Fruit fly (Drosophila melanogaster): Measurements from ENCODE around the gene Qtzl.
A peak's percentile ranks its signal among the peaks of the same experiment; 100 is the strongest.

The Qtzl gene

DNA sequence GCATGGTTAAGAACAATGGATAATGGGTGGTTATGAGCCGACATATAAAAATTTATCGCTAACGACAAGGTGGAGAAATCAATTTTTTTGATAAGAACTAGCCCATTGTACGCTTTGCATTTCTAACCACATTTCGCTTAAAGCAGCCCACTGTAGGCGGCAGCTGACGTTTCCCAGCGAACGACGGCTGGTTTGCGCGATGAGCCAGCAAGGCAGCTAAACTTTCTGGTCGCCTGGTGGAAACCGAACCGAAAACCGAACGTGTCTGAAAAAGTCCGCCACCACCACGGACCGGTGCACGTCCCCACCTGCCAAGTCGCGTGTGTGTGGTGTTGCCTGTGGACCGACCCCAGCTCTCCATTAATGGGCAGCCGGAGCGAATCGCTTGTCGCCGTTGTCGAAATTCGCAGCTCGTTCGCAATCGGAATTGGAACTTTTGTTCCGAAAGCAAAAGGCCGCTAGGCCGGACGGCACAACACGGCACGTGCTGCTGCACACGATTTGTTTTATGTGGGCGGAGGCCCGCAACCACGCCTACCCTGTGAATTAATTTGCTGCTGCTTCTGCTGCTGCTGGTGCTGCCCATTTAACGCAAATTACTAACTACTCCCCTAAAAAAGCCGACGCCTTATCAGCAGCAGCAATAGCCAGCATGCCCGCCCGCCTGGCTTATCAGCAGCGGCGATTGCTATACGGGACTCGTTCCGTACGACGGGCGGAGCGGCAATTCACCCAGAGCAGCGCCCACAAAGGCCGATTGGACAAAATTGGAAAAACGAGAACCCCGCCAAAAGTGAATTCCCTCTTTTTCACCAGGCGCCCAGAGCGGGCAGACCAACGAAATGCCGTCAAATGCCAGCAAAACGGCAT is 7.6 kb downstream of the Qtzl start (continued):
- TF ChIP-seq TFAM (GFP tag; optimal IDR thresholded peaks at IDR 0.05) (no peak), sens (GFP tag) (peak; percentile 45), CG12299 (tag; optimal IDR thresholded peaks at IDR 0.05) (peak; percentile 27), tin (GFP tag; optimal IDR thresholded peaks at IDR 0.05) (peak; percentile 32), D19B (GFP tag; optimal IDR thresholded peaks at IDR 0.05) (peak; percentile 10), eyg (GFP tag; optimal IDR thresholded peaks at IDR 0.05) (no peak), CG9437 (GFP tag; optimal IDR thresholded peaks at IDR 0.05) (peak; percentile 32), CG11723 (GFP tag; optimal IDR thresholded peaks at IDR 0.05) (no peak), tap (tag; optimal IDR thresholded peaks at IDR 0.05) (peak; percentile 48), CG14441 (GFP tag; IDR thresholded peaks at IDR 0.05) (no peak), Tbp (GFP tag; optimal IDR thresholded peaks at IDR 0.05) (no peak), gsb-n (tag; optimal IDR thresholded peaks at IDR 0.05) (peak; percentile 89), Atf-2 (GFP tag; optimal IDR thresholded peaks at IDR 0.05) (no peak), fd64A (GFP tag; optimal IDR thresholded peaks at IDR 0.05) (no peak), CG15269 (tag; optimal IDR thresholded peaks at IDR 0.05) (peak; percentile 66), odd (GFP tag; optimal IDR thresholded peaks at IDR 0.05) (peak; percentile 52), CG10979 (tag; optimal IDR thresholded peaks at IDR 0.05) (peak; percentile 21), CG9215 (GFP tag; IDR thresholded peaks at IDR 0.05) (no peak), CG16815 (GFP tag; optimal IDR thresholded peaks at IDR 0.05) (no peak), CG16779 (GFP tag; IDR thresholded peaks at IDR 0.05) (no peak), unc-4 (GFP tag; IDR thresholded peaks at IDR 0.05; ENCODE audit: partially characterized antibody) (no peak), ab (GFP tag; optimal IDR thresholded peaks at IDR 0.05) (no peak), Hsf (GFP tag; optimal IDR thresholded peaks at IDR 0.05) (peak; percentile 11), Lim3 (GFP tag; IDR thresholded peaks at IDR 0.05) (no peak), CG31441 (GFP tag; IDR thresholded peaks at IDR 0.05) (no peak), CG12104 (GFP tag; optimal IDR thresholded peaks at IDR 0.05) (peak; percentile 1), Hmx (GFP tag; optimal IDR thresholded peaks at IDR 0.05) (no peak), CG13123 (GFP tag; optimal IDR thresholded peaks at IDR 0.05) (no peak), pros (GFP tag; optimal IDR thresholded peaks at IDR 0.05) (peak; percentile 73), chm (GFP tag; IDR thresholded peaks at IDR 0.05) (no peak), tio (GFP tag; optimal IDR thresholded peaks at IDR 0.05) (no peak), CG34224 (GFP tag; IDR thresholded peaks at IDR 0.05; ENCODE audit: partially characterized antibody) (no peak), disco-r (GFP tag; optimal IDR thresholded peaks at IDR 0.05) (no peak), CG13296 (GFP tag; optimal IDR thresholded peaks at IDR 0.05) (peak; percentile 39), Jarid2 (GFP tag; optimal IDR thresholded peaks at IDR 0.05) (no peak), CG8388 (GFP tag; optimal IDR thresholded peaks at IDR 0.05) (peak; percentile 25), Nf-YA (GFP tag; IDR thresholded peaks at IDR 0.05) (no peak), CG13424 (tag; optimal IDR thresholded peaks at IDR 0.05) (peak; percentile 60), fru (optimal IDR thresholded peaks at IDR 0.05) (no peak), ken (GFP tag; IDR thresholded peaks at IDR 0.05) (no peak), pum (GFP tag; optimal IDR thresholded peaks at IDR 0.05) (no peak), mam (GFP tag; optimal IDR thresholded peaks at IDR 0.05) (no peak), grn (GFP tag; optimal IDR thresholded peaks at IDR 0.05) (peak; percentile 89), sd (tag; optimal IDR thresholded peaks at IDR 0.05) (no peak), CG8359 (GFP tag; optimal IDR thresholded peaks at IDR 0.05; ENCODE audit: borderline replicate concordance) (peak; percentile 35), yki (optimal IDR thresholded peaks at IDR 0.05) (no peak), HLH4C (GFP tag; IDR thresholded peaks at IDR 0.05; ENCODE audit: partially characterized antibody) (no peak), CG11247 (GFP tag; IDR thresholded peaks at IDR 0.05) (no peak), CG15479 (GFP tag; optimal IDR thresholded peaks at IDR 0.05) (peak; percentile 93), az2 (GFP tag; optimal IDR thresholded peaks at IDR 0.05) (peak; percentile 53)

All from whole organism, embryonic.